Fruit fly (Drosophila melanogaster) whole organism, wandering third instar larva: ENCODE results near the gene Herp.

ENCODE experiments used
- Hr78 ChIP-seq: fragments of >200 bp; optimal IDR thresholded peaks from 2 replicates; lab custom pipeline; 2017; ENCODE audit warnings: missing biosample characterization, missing genetic modification characterization
- Jra ChIP-seq: sonication (Bioruptor generic); optimal IDR thresholded peaks from 2 replicates; lab custom pipeline; 2016; ENCODE audit warnings: missing biosample characterization, missing genetic modification characterization
- Myc ChIP-seq: fragments of >200 bp; optimal IDR thresholded peaks from 2 replicates; lab custom pipeline; 2017
- fru ChIP-seq: fragments of 200-800 bp; sonication (Bioruptor generic); optimal IDR thresholded peaks from 3 replicates; lab custom pipeline; 2016; ENCODE audit warnings: missing biosample characterization, mild to moderate bottlenecking, missing genetic modification characterization
- pan ChIP-seq: fragments of >200 bp; optimal IDR thresholded peaks from 2 replicates; lab custom pipeline; 2017

dm6 chr2L:7810519-7810918 lies 10.7 kb upstream of the Herp start, which contains the start of gene Cdc14:
- TF ChIP-seq fru (peak; percentile 5), Myc (no peak), Hr78 (GFP tag; lab: Kevin White, UChicago) (no peak), pan (no peak), Jra (GFP tag; lab: Kevin White, UChicago) (no peak)
